Fruit fly (Drosophila melanogaster) whole organism, prepupa: Measurements from ENCODE around the gene Exo70.

Source experiments
- Blimp-1 ChIP-seq: fragments of 200-800 bp; sonication (Bioruptor generic); optimal IDR thresholded peaks from 3 replicates; lab custom pipeline; 2017; ENCODE audit warnings: missing biosample characterization, missing genetic modification characterization, mild to moderate bottlenecking, moderate library complexity, missing genetic modification reagents
- CG1621 ChIP-seq: fragments of 200-800 bp; sonication (Bioruptor generic); optimal IDR thresholded peaks from 3 replicates; lab custom pipeline; 2018; ENCODE audit warnings: missing biosample characterization, mild to moderate bottlenecking, missing genetic modification characterization
- CG16779 ChIP-seq: fragments of 200-800 bp; sonication (Bioruptor generic); optimal IDR thresholded peaks from 3 replicates; lab custom pipeline; 2017; ENCODE audit warnings: missing biosample characterization, mild to moderate bottlenecking, missing genetic modification characterization
- CG31627 ChIP-seq: fragments of 200-800 bp; sonication (Bioruptor generic); optimal IDR thresholded peaks from 3 replicates; lab custom pipeline; 2016; ENCODE audit warnings: missing biosample characterization, missing genetic modification characterization
- CG32006 ChIP-seq: fragments of 200-800 bp; sonication (Bioruptor generic); optimal IDR thresholded peaks from 3 replicates; lab custom pipeline; 2017; ENCODE audit warnings: missing biosample characterization, mild to moderate bottlenecking, missing genetic modification characterization
- CG34406 ChIP-seq: fragments of 200-800 bp; sonication (Bioruptor generic); optimal IDR thresholded peaks from 3 replicates; lab custom pipeline; 2016; ENCODE audit warnings: missing biosample characterization, missing genetic modification characterization
- Gug ChIP-seq: fragments of 200-800 bp; sonication (Bioruptor generic); IDR thresholded peaks from 2 replicates; pipeline ENCODE4 v1.3.6; 2022; ENCODE audit warnings: missing biosample characterization, missing genetic modification characterization
- Hr39 ChIP-seq: fragments of 200-800 bp; sonication (Bioruptor generic); optimal IDR thresholded peaks from 2 replicates; lab custom pipeline; 2016; ENCODE audit warnings: missing biosample characterization, missing genetic modification characterization
- Hr4 ChIP-seq: fragments of 200-800 bp; sonication (Bioruptor generic); optimal IDR thresholded peaks from 3 replicates; lab custom pipeline; 2016; ENCODE audit warnings: missing biosample characterization, missing genetic modification characterization
- achi ChIP-seq: fragments of 200-800 bp; sonication (Bioruptor generic); optimal IDR thresholded peaks from 3 replicates; lab custom pipeline; 2016; ENCODE audit warnings: missing biosample characterization, missing genetic modification characterization
- acj6 ChIP-seq: fragments of 200-800 bp; sonication (Bioruptor generic); optimal IDR thresholded peaks from 3 replicates; lab custom pipeline; 2016; ENCODE audit warnings: missing biosample characterization, missing genetic modification characterization
- eg ChIP-seq: fragments of 200-800 bp; sonication (Bioruptor generic); IDR thresholded peaks from 3 replicates; pipeline ENCODE4 v1.3.6; 2022; ENCODE audit warnings: missing biosample characterization, missing genetic modification characterization
- fd59A ChIP-seq: fragments of 200-800 bp; sonication (Bioruptor generic); optimal IDR thresholded peaks from 2 replicates; lab custom pipeline; 2017; ENCODE audit warnings: missing biosample characterization, mild to moderate bottlenecking, missing genetic modification characterization, missing genetic modification reagents
- vri ChIP-seq: fragments of 200-800 bp; sonication (Bioruptor generic); optimal IDR thresholded peaks from 3 replicates; lab custom pipeline; 2016; ENCODE audit warnings: missing biosample characterization, mild to moderate bottlenecking, missing genetic modification characterization

DNA sequence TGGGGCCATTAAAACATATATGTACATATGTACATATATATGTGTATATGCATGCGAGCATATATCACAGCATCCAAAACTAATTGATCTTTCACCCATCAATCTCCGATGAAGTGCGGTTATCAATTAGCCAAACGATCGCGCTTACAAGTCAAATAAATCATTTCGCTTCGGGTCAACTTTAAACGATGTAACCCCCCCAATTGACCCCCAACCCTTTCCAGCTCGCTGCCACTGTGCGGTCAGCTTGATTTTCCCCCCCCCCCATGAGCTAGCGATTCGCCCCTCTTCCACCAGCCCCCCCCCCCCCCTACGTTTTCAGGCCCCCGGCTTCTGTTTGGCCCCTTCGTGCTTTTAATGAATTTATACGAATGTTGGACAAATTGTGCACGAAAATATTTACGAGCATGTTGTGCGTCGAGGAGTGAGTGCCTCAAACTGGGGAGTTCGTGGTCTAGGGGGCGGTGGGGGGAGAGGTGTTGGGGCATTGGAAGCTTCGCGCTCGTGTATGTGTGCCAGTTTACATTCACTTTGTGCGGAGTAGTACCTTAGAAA lies 8.0 kb downstream of the Exo70 start:
- TF ChIP-seq CG16779 (tag; lab: Kevin White, UChicago) (no peak), Hr4 (GFP tag; lab: Kevin White, UChicago) (no peak), Hr39 (GFP tag; lab: Kevin White, UChicago) (no peak), Gug (GFP tag; lab: Robert Waterston, UW) (no peak), achi (GFP tag; lab: Kevin White, UChicago) (no peak), CG31627 (GFP tag; lab: Kevin White, UChicago) (no peak), CG34406 (no peak), CG32006 (GFP tag; lab: Kevin White, UChicago) (no peak), CG1621 (tag; lab: Kevin White, UChicago) (no peak), eg (peak; percentile 23; the same call in 1 of the 3 replicates), vri (GFP tag; lab: Kevin White, UChicago) (no peak), fd59A (GFP tag; lab: Kevin White, UChicago) (no peak), Blimp-1 (no peak), acj6 (GFP tag; lab: Kevin White, UChicago) (no peak)
